Comparison of ENCODE assay signal across 1 fruit fly cellular context in the genomic region with DNA sequence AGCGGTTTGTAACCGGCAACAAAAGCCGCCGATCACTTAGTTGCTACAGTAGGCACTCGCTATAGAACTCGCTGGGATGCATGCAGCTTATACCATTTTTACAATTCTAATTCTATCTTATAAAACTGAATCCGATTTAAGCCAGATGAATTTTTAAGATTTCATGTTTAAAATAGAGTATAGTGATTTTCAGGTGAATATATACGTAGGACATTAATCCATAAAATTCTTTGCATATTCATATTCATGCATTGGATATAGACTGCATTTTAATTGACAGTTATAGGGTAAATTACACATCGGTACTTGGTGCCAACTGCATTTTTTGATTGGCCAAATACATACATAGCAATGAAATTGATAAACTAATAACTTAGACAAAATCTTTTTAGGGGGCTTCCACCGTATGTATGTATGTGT.
A peak's percentile ranks its signal among the peaks of the same experiment; 100 is the strongest.
TF ChIP-seq lines count a peak whose summit lies in the region.

No protein-coding gene starts in this region.

TF ChIP-seq in whole organism, embryonic, 481 proteins besides CTCF, POLR2A, EP300 and RAD21 (continued from another document and continues in another):
- TF ChIP-seq CG1233 (GFP tag; optimal IDR thresholded peaks at IDR 0.05; lab: Kevin White, UChicago) (no peak), CG10959 (GFP tag; IDR thresholded peaks at IDR 0.05; lab: Robert Waterston, UW) (0 out of 2 replicates have a peak, but pooled peaks have one; percentile 23), CG2202 (tag; optimal IDR thresholded peaks at IDR 0.05; lab: Kevin White, UChicago) (no peak), az2 (GFP tag; optimal IDR thresholded peaks at IDR 0.05; lab: Kevin White, UChicago) (peak; percentile 12), sqz (GFP tag; optimal IDR thresholded peaks at IDR 0.05; lab: Kevin White, UChicago) (no peak), zfh2 (GFP tag; optimal IDR thresholded peaks at IDR 0.05; lab: Kevin White, UChicago) (no peak), CG7372 (GFP tag; IDR thresholded peaks at IDR 0.05; lab: Robert Waterston, UW) (no peak), CG16863 (GFP tag; optimal IDR thresholded peaks at IDR 0.05; lab: Kevin White, UChicago) (peak; percentile 12), ttk (GFP tag; IDR thresholded peaks at IDR 0.05; lab: Robert Waterston, UW) (peak; percentile 38; the same call in 1 of the 2 replicates), ken (GFP tag; IDR thresholded peaks at IDR 0.05; lab: Robert Waterston, UW) (0 out of 3 replicates have a peak, but pooled peaks have one; percentile 53), CG6272 (GFP tag; IDR thresholded peaks at IDR 0.05; lab: Robert Waterston, UW) (peak; percentile 23; the same call in 1 of the 2 replicates), btn (GFP tag; optimal IDR thresholded peaks at IDR 0.05; lab: Kevin White, UChicago) (no peak), TFAM (GFP tag; optimal IDR thresholded peaks at IDR 0.05; lab: Kevin White, UChicago) (no peak), CG6689 (GFP tag; IDR thresholded peaks at IDR 0.05; lab: Robert Waterston, UW) (peak; percentile 72), kni (GFP tag; optimal IDR thresholded peaks at IDR 0.05; lab: Kevin White, UChicago) (no peak), CG4424 (GFP tag; optimal IDR thresholded peaks at IDR 0.05; lab: Kevin White, UChicago) (peak; percentile 30), ase (GFP tag; IDR thresholded peaks at IDR 0.05; lab: Robert Waterston, UW) (peak; percentile 59; the same call in 1 of the 3 replicates), nmo (GFP tag; optimal IDR thresholded peaks at IDR 0.05; lab: Kevin White, UChicago) (peak; percentile 79), CG8281 (tag; optimal IDR thresholded peaks at IDR 0.05; lab: Kevin White, UChicago) (no peak), CG14965 (GFP tag; optimal IDR thresholded peaks at IDR 0.05; lab: Kevin White, UChicago; ENCODE audit: borderline replicate concordance) (no peak), Hr3 (GFP tag; optimal IDR thresholded peaks at IDR 0.05; lab: Kevin White, UChicago) (peak; percentile 20), Ets65A (GFP tag; lab: Kevin White, UChicago) (peak; percentile 57), dmrt11E (tag; optimal IDR thresholded peaks at IDR 0.05; lab: Kevin White, UChicago) (peak; percentile 7), Pdp1 (GFP tag; optimal IDR thresholded peaks at IDR 0.05; lab: Kevin White, UChicago) (peak; percentile 33 to 37), B-H1 (GFP tag; IDR thresholded peaks at IDR 0.05; lab: Robert Waterston, UW) (peak; percentile 29; the same call in 1 of the 3 replicates), CG6654 (GFP tag; optimal IDR thresholded peaks at IDR 0.05; lab: Kevin White, UChicago) (peak; percentile 9), jumu (GFP tag; optimal IDR thresholded peaks at IDR 0.05; lab: Kevin White, UChicago) (no peak), MESR4 (GFP tag; optimal IDR thresholded peaks at IDR 0.05; lab: Kevin White, UChicago) (no peak), Meics (GFP tag; optimal IDR thresholded peaks at IDR 0.05; lab: Kevin White, UChicago) (peak; percentile 0), tx (GFP tag; optimal IDR thresholded peaks at IDR 0.05; lab: Kevin White, UChicago) (no peak), CG7786 (GFP tag; optimal IDR thresholded peaks at IDR 0.05; lab: Kevin White, UChicago) (no peak), CG12769 (tag; optimal IDR thresholded peaks at IDR 0.05; lab: Kevin White, UChicago) (no peak), Ada2b (GFP tag; IDR thresholded peaks at IDR 0.05; lab: Robert Waterston, UW) (no peak; the same call in 1 of the 2 replicates), mld (GFP tag; IDR thresholded peaks at IDR 0.05; lab: Robert Waterston, UW; ENCODE audit: partially characterized antibody) (no peak), CG7745 (tag; optimal IDR thresholded peaks at IDR 0.05; lab: Kevin White, UChicago) (no peak), ems (GFP tag; optimal IDR thresholded peaks at IDR 0.05; lab: Kevin White, UChicago) (peak; percentile 16), CG2875 (GFP tag; optimal IDR thresholded peaks at IDR 0.05; lab: Kevin White, UChicago) (peak; percentile 24), CG33557 (GFP tag; optimal IDR thresholded peaks at IDR 0.05; lab: Kevin White, UChicago) (peak; percentile 13), Chrac-16 (GFP tag; optimal IDR thresholded peaks at IDR 0.05; lab: Kevin White, UChicago) (peak; percentile 18), gt (GFP tag; IDR thresholded peaks at IDR 0.05; lab: Robert Waterston, UW) (no peak), Xbp1 (GFP tag; optimal IDR thresholded peaks at IDR 0.05; lab: Kevin White, UChicago) (peak; percentile 42), lmd (GFP tag; IDR thresholded peaks at IDR 0.05; lab: Robert Waterston, UW) (peak; percentile 72), Antp (GFP tag; optimal IDR thresholded peaks at IDR 0.05; lab: Kevin White, UChicago) (peak; percentile 25), slbo (GFP tag; IDR thresholded peaks at IDR 0.05; lab: Robert Waterston, UW) (peak; percentile 55), CG16813 (GFP tag; IDR thresholded peaks at IDR 0.05; lab: Robert Waterston, UW; ENCODE audit: partially characterized antibody) (no peak), CG11085 (GFP tag; IDR thresholded peaks at IDR 0.05; lab: Robert Waterston, UW) (0 out of 2 replicates have a peak, but pooled peaks have one; percentile 19), rib (GFP tag; IDR thresholded peaks at IDR 0.05; lab: Robert Waterston, UW) (no peak), NC2α (GFP tag; optimal IDR thresholded peaks at IDR 0.05; lab: Kevin White, UChicago) (no peak), Blimp-1 (GFP tag; optimal IDR thresholded peaks at IDR 0.05; lab: Kevin White, UChicago) (peak; percentile 39), pnt (GFP tag; optimal IDR thresholded peaks at IDR 0.05; lab: Kevin White, UChicago) (peak; percentile 35), esg (GFP tag; conservative IDR thresholded peaks at IDR 0.05; lab: Robert Waterston, UW) (peak; percentile 39; the same call in 1 of the 2 replicates), Atf6 (GFP tag; IDR thresholded peaks at IDR 0.05; lab: Robert Waterston, UW) (peak; percentile 31; the same call in 1 of the 2 replicates), CG17912 (GFP tag; optimal IDR thresholded peaks at IDR 0.05; lab: Kevin White, UChicago) (no peak), Bteb2 (GFP tag; optimal IDR thresholded peaks at IDR 0.05; lab: Kevin White, UChicago) (no peak), Ssrp (tag; optimal IDR thresholded peaks at IDR 0.05; lab: Kevin White, UChicago) (peak; percentile 15), CG11093 (GFP tag; IDR thresholded peaks at IDR 0.05; lab: Robert Waterston, UW) (no peak), CG10462 (GFP tag; optimal IDR thresholded peaks at IDR 0.05; lab: Kevin White, UChicago) (no peak), dysf (GFP tag; IDR thresholded peaks at IDR 0.05; lab: Robert Waterston, UW) (peak; percentile 65), CG14441 (GFP tag; IDR thresholded peaks at IDR 0.05; lab: Robert Waterston, UW) (peak; percentile 47), CG4730 (GFP tag; IDR thresholded peaks at IDR 0.05; lab: Robert Waterston, UW) (no peak), CG17612 (GFP tag; IDR thresholded peaks at IDR 0.05; lab: Robert Waterston, UW) (no peak), CG17385 (GFP tag; optimal IDR thresholded peaks at IDR 0.05; lab: Kevin White, UChicago) (no peak), lola (GFP tag; optimal IDR thresholded peaks at IDR 0.05; lab: Kevin White, UChicago) (peak in 1 of 3 experiments; percentile 56), z (GFP tag; IDR thresholded peaks at IDR 0.05; lab: Robert Waterston, UW) (0 out of 3 replicates have a peak, but pooled peaks have one; percentile 11), lov (optimal IDR thresholded peaks at IDR 0.05; lab: Kevin White, UChicago) (no peak), lov (GFP tag; IDR thresholded peaks at IDR 0.05; lab: Robert Waterston, UW) (no peak), CG8944 (GFP tag; optimal IDR thresholded peaks at IDR 0.05; lab: Kevin White, UChicago) (peak; percentile 49), CG10979 (tag; optimal IDR thresholded peaks at IDR 0.05; lab: Kevin White, UChicago) (peak; percentile 49), slou (GFP tag; optimal IDR thresholded peaks at IDR 0.05; lab: Kevin White, UChicago) (peak; percentile 14), croc (GFP tag; conservative IDR thresholded peaks at IDR 0.05; lab: Robert Waterston, UW) (peak; percentile 35; the same call in 1 of the 3 replicates), Dref (GFP tag; IDR thresholded peaks at IDR 0.05; lab: Robert Waterston, UW) (no peak), gem (tag; optimal IDR thresholded peaks at IDR 0.05; lab: Kevin White, UChicago) (peak; percentile 36), CG2889 (GFP tag; IDR thresholded peaks at IDR 0.05; lab: Robert Waterston, UW) (no peak), CG7839 (tag; optimal IDR thresholded peaks at IDR 0.05; lab: Kevin White, UChicago) (peak; percentile 75), CG31365 (tag; optimal IDR thresholded peaks at IDR 0.05; lab: Kevin White, UChicago) (no peak), bcd (GFP tag; optimal IDR thresholded peaks at IDR 0.05; lab: Kevin White, UChicago) (peak; percentile 32), CG9817 (tag; optimal IDR thresholded peaks at IDR 0.05; lab: Kevin White, UChicago) (peak; percentile 19), bsh (GFP tag; optimal IDR thresholded peaks at IDR 0.05; lab: Kevin White, UChicago) (peak in 1 of 2 experiments; percentile 35), zfh1 (GFP tag; IDR thresholded peaks at IDR 0.05; lab: Robert Waterston, UW) (peak; percentile 58; the same call in 1 of the 3 replicates), CG10209 (GFP tag; optimal IDR thresholded peaks at IDR 0.05; lab: Kevin White, UChicago) (peak; percentile 22), al (GFP tag; IDR thresholded peaks at IDR 0.05; lab: Robert Waterston, UW) (no peak), CG11560 (tag; IDR thresholded peaks at IDR 0.05; lab: Robert Waterston, UW) (no peak), CG9215 (GFP tag; IDR thresholded peaks at IDR 0.05; lab: Robert Waterston, UW) (no peak; the same call in 1 of the 2 replicates), ranshi (GFP tag; IDR thresholded peaks at IDR 0.05; lab: Robert Waterston, UW) (peak; percentile 53), otp (GFP tag; IDR thresholded peaks at IDR 0.05; lab: Robert Waterston, UW) (0 out of 3 replicates have a peak, but pooled peaks have one; percentile 45), Adf1 (GFP tag; IDR thresholded peaks at IDR 0.05; lab: Robert Waterston, UW) (0 out of 2 replicates have a peak, but pooled peaks have one; percentile 1), CG1024 (GFP tag; IDR thresholded peaks at IDR 0.05; lab: Robert Waterston, UW) (no peak), PHDP (tag; optimal IDR thresholded peaks at IDR 0.05; lab: Kevin White, UChicago) (no peak), CG8388 (GFP tag; optimal IDR thresholded peaks at IDR 0.05; lab: Kevin White, UChicago) (peak; percentile 32), gfzf (GFP tag; optimal IDR thresholded peaks at IDR 0.05; lab: Kevin White, UChicago) (no peak), CG2120 (GFP tag; optimal IDR thresholded peaks at IDR 0.05; lab: Kevin White, UChicago) (peak; percentile 11), Drgx (GFP tag; IDR thresholded peaks at IDR 0.05; lab: Robert Waterston, UW) (peak; percentile 53; the same call in 1 of the 2 replicates), onecut (GFP tag; IDR thresholded peaks at IDR 0.05; lab: Robert Waterston, UW) (0 out of 2 replicates have a peak, but pooled peaks have one; percentile 24), danr (GFP tag; IDR thresholded peaks at IDR 0.05; lab: Robert Waterston, UW) (peak; percentile 24; the same call in 1 of the 2 replicates), ftz-f1 (GFP tag; optimal IDR thresholded peaks at IDR 0.05; lab: Kevin White, UChicago) (no peak), CG12942 (GFP tag; optimal IDR thresholded peaks at IDR 0.05; lab: Kevin White, UChicago) (no peak), CG4617 (GFP tag; optimal IDR thresholded peaks at IDR 0.05; lab: Kevin White, UChicago; ENCODE audit: borderline replicate concordance) (no peak), hkb (optimal IDR thresholded peaks at IDR 0.05; lab: Kevin White, UChicago) (no peak), hkb (GFP tag; IDR thresholded peaks at IDR 0.05; lab: Robert Waterston, UW) (peak; percentile 41; the same call in 1 of the 2 replicates), hbn (GFP tag; IDR thresholded peaks at IDR 0.05; lab: Robert Waterston, UW; ENCODE audit: partially characterized antibody) (no peak), tin (GFP tag; optimal IDR thresholded peaks at IDR 0.05; lab: Kevin White, UChicago) (peak; percentile 12), ATbp (GFP tag; optimal IDR thresholded peaks at IDR 0.05; lab: Kevin White, UChicago) (peak; percentile 14), CG7556 (GFP tag; optimal IDR thresholded peaks at IDR 0.05; lab: Kevin White, UChicago) (peak; percentile 50), ssp (GFP tag; IDR thresholded peaks at IDR 0.05; lab: Robert Waterston, UW) (peak; percentile 34; the same call in 1 of the 2 replicates), CG17829 (tag; optimal IDR thresholded peaks at IDR 0.05; lab: Kevin White, UChicago) (peak; percentile 49), mam (GFP tag; optimal IDR thresholded peaks at IDR 0.05; lab: Kevin White, UChicago) (peak; percentile 0), CG31224 (GFP tag; IDR thresholded peaks at IDR 0.05; lab: Robert Waterston, UW) (peak; percentile 32), mirr (GFP tag; optimal IDR thresholded peaks at IDR 0.05; lab: Kevin White, UChicago) (no peak), sens (GFP tag; lab: Kevin White, UChicago) (peak; percentile 51), CG11398 (GFP tag; optimal IDR thresholded peaks at IDR 0.05; lab: Kevin White, UChicago) (no peak), CG15601 (tag; optimal IDR thresholded peaks at IDR 0.05; lab: Kevin White, UChicago) (peak; percentile 1), Rfx (GFP tag; IDR thresholded peaks at IDR 0.05; lab: Robert Waterston, UW) (peak; percentile 45; the same call in 1 of the 2 replicates), CG6813 (GFP tag; optimal IDR thresholded peaks at IDR 0.05; lab: Kevin White, UChicago) (no peak), Xrp1 (GFP tag; IDR thresholded peaks at IDR 0.05; lab: Robert Waterston, UW) (0 out of 2 replicates have a peak, but pooled peaks have one; percentile 42), sisA (GFP tag; IDR thresholded peaks at IDR 0.05; lab: Robert Waterston, UW) (peak; percentile 51; the same call in 1 of the 2 replicates), crp (GFP tag; optimal IDR thresholded peaks at IDR 0.05; lab: Kevin White, UChicago) (no peak), C15 (GFP tag; IDR thresholded peaks at IDR 0.05; lab: Robert Waterston, UW) (no peak), Asciz (GFP tag; optimal IDR thresholded peaks at IDR 0.05; lab: Kevin White, UChicago) (peak; percentile 40), HLH3B (GFP tag; IDR thresholded peaks at IDR 0.05; lab: Robert Waterston, UW) (peak; percentile 42; the same call in 1 of the 2 replicates), CG9609 (GFP tag; optimal IDR thresholded peaks at IDR 0.05; lab: Kevin White, UChicago) (no peak), Hsf (GFP tag; optimal IDR thresholded peaks at IDR 0.05; lab: Kevin White, UChicago) (no peak), CG10543 (GFP tag; optimal IDR thresholded peaks at IDR 0.05; lab: Kevin White, UChicago) (no peak), Myb (GFP tag; optimal IDR thresholded peaks at IDR 0.05; lab: Kevin White, UChicago) (no peak), pb (GFP tag; optimal IDR thresholded peaks at IDR 0.05; lab: Kevin White, UChicago) (no peak)
